Worm (Caenorhabditis elegans) whole organism, L2 larva: ENCODE results near the gene srg-21.

ENCODE experiments used
- R02D3.7 ChIP-seq: fragments of 150-350 bp; optimal IDR thresholded peaks from 2 replicates; lab custom pipeline; 2014; ENCODE audit warnings: missing biosample characterization, missing genetic modification characterization
- egl-27 ChIP-seq: sonication (generic microtip); optimal IDR thresholded peaks from 3 replicates; lab custom pipeline; 2017; ENCODE audit warnings: missing biosample characterization, missing genetic modification reagents, missing genetic modification characterization
- elt-1 ChIP-seq: fragments of 150-350 bp; optimal IDR thresholded peaks from 2 replicates; lab custom pipeline; 2014; ENCODE audit warnings: missing biosample characterization, missing genetic modification characterization
- elt-3 ChIP-seq: sonication (generic microtip); optimal IDR thresholded peaks from 2 replicates; lab custom pipeline; 2017; ENCODE audit warnings: missing biosample characterization, missing genetic modification characterization
- lin-13 ChIP-seq: fragments of 150-350 bp; optimal IDR thresholded peaks from 2 replicates; lab custom pipeline; 2014; ENCODE audit warnings: missing biosample characterization, missing genetic modification reagents, missing genetic modification characterization
- lsy-2 ChIP-seq, 2 experiments: fragments of 150-350 bp in 1 of 2; sonication (generic microtip) in 1 of 2; optimal IDR thresholded peaks; 2 replicates each; lab custom pipeline; 2014 to 2017; ENCODE audit warnings: missing biosample characterization in 2 of 2, missing genetic modification characterization in 2 of 2
- nhr-12 ChIP-seq: fragments of 150-350 bp; optimal IDR thresholded peaks from 2 replicates; lab custom pipeline; 2014; ENCODE audit warnings: missing biosample characterization, missing genetic modification characterization
- nhr-129 ChIP-seq: fragments of 150-350 bp; optimal IDR thresholded peaks from 2 replicates; lab custom pipeline; 2014; ENCODE audit warnings: missing biosample characterization, missing genetic modification characterization
- peb-1 ChIP-seq: fragments of 150-350 bp; optimal IDR thresholded peaks from 2 replicates; lab custom pipeline; 2014; ENCODE audit warnings: missing biosample characterization, missing genetic modification characterization

- TF ChIP-seq lsy-2 (tag; optimal IDR thresholded peaks at IDR 0.05; lab: Kevin White, UChicago) (no peak), nhr-129 (no peak), nhr-12 (no peak), egl-27 (tag; lab: Kevin White, UChicago) (no peak), elt-1 (no peak), lin-13 (GFP tag; lab: Kevin White, UChicago) (no peak), peb-1 (tag; lab: Kevin White, UChicago) (no peak), R02D3.7 (no peak), elt-3 (tag; lab: Kevin White, UChicago) (no peak)
These were observed 5.7 kb upstream of the srg-21 start, which contains the start of gene Y25C1A.14 for ce11 chrII:3096857-3097256.
